Worm (Caenorhabditis elegans) whole organism, L4/young adult: Measurements from ENCODE around the gene cpin-1.

Experiments used
- W03F9.2 ChIP-seq: fragments of 150-350 bp; optimal IDR thresholded peaks from 2 replicates; lab custom pipeline; 2014; ENCODE audit warnings: missing biosample characterization, missing genetic modification characterization
- dao-5 ChIP-seq: sonication (generic microtip); optimal IDR thresholded peaks from 2 replicates; lab custom pipeline; 2016; ENCODE audit warnings: missing genotype, missing genetic modification characterization, moderate library complexity, missing compliant biosample characterization
- him-1 ChIP-seq: sonication (generic microtip); optimal IDR thresholded peaks from 2 replicates; lab custom pipeline; 2016; ENCODE audit warnings: missing genotype, missing genetic modification reagents, missing genetic modification characterization, missing compliant biosample characterization

DNA sequence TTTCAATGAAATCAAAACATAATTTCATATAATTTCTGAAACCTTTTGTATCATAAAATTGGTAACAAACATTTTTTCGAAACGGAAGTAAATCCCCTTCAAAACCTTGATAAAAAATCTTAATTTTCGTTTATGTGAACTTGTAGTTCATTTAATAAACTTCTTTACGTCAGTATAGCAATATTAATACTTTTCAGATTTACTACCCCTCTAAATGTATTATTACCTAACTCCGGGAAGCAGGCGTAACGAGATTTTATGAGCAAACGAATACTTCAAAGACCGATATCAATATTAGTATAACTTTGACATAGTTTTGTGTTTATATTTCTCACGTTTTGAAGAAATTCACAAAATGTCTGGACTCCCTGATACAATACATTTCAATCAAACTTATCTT, 37.8 kb downstream of the cpin-1 start, which contains the start of gene sru-1:
- TF ChIP-seq W03F9.2 (tag; lab: Kevin White, UChicago) (no peak), dao-5 (tag; lab: Kevin White, UChicago) (no peak), him-1 (no peak)
